Worm (Caenorhabditis elegans) whole organism, L3 larva: ENCODE results near the gene lmp-1.

ENCODE experiments used
- R02D3.7 ChIP-seq: fragments of 150-350 bp; optimal IDR thresholded peaks from 2 replicates; lab custom pipeline; 2014; ENCODE audit warnings: missing biosample characterization, missing genetic modification characterization
- ZK546.5 ChIP-seq: sonication (generic microtip); optimal IDR thresholded peaks from 2 replicates; lab custom pipeline; 2017; ENCODE audit warnings: missing biosample characterization, missing genetic modification characterization
- ama-1 ChIP-seq: fragments of 150-350 bp; optimal IDR thresholded peaks from 2 replicates; lab custom pipeline; 2018
- ceh-16 ChIP-seq: sonication (generic microtip); optimal IDR thresholded peaks from 2 replicates; lab custom pipeline; 2017; ENCODE audit warnings: missing biosample characterization, missing genetic modification characterization
- ceh-28 ChIP-seq: fragments of 150-350 bp; optimal IDR thresholded peaks from 2 replicates; lab custom pipeline; 2014; ENCODE audit warnings: missing biosample characterization, missing genetic modification reagents, missing genetic modification characterization
- ceh-82 ChIP-seq: fragments of 150-350 bp; optimal IDR thresholded peaks from 2 replicates; lab custom pipeline; 2014; ENCODE audit warnings: missing biosample characterization, missing genetic modification characterization
- ceh-9 ChIP-seq: sonication (generic microtip); optimal IDR thresholded peaks from 2 replicates; lab custom pipeline; 2018; ENCODE audit warnings: missing biosample characterization, missing genetic modification characterization
- daf-12 ChIP-seq: fragments of 150-350 bp; optimal IDR thresholded peaks from 2 replicates; lab custom pipeline; 2014; ENCODE audit warnings: missing biosample characterization, missing genetic modification reagents, missing genetic modification characterization
- egl-27 ChIP-seq: sonication (generic microtip); optimal IDR thresholded peaks from 4 replicates; lab custom pipeline; 2017; ENCODE audit warnings: missing biosample characterization, missing genetic modification reagents, missing genetic modification characterization
- egl-5 ChIP-seq: fragments of 150-350 bp; optimal IDR thresholded peaks from 2 replicates; lab custom pipeline; 2017; ENCODE audit warnings: missing biosample characterization, missing genetic modification reagents, missing genetic modification characterization, inconsistent platforms
- elt-1 ChIP-seq: fragments of 150-350 bp; optimal IDR thresholded peaks from 2 replicates; lab custom pipeline; 2014; ENCODE audit warnings: missing biosample characterization, missing genetic modification characterization
- elt-2 ChIP-seq: sonication (generic microtip); optimal IDR thresholded peaks from 2 replicates; lab custom pipeline; 2016; ENCODE audit warnings: missing genetic modification reagents, mild to moderate bottlenecking, missing genetic modification characterization, missing compliant biosample characterization
- elt-3 ChIP-seq, 3 experiments: fragments of 150-350 bp in 1 of 3; sonication (generic microtip) in 2 of 3; optimal IDR thresholded peaks; 2 replicates in 2 of 3; 4 replicates in 1 of 3; lab custom pipeline; 2014 to 2017; ENCODE audit warnings: missing biosample characterization in 3 of 3, missing genetic modification characterization in 3 of 3
- fkh-10 ChIP-seq: sonication (generic microtip); optimal IDR thresholded peaks from 2 replicates; lab custom pipeline; 2017; ENCODE audit warnings: missing biosample characterization, missing genetic modification reagents, missing genetic modification characterization
- fos-1 ChIP-seq: fragments of 150-350 bp; optimal IDR thresholded peaks from 2 replicates; lab custom pipeline; 2014; ENCODE audit warnings: missing biosample characterization, missing genetic modification characterization
- hmg-11 ChIP-seq: sonication (generic microtip); optimal IDR thresholded peaks from 2 replicates; lab custom pipeline; 2016; ENCODE audit warnings: missing genetic modification characterization, missing compliant biosample characterization
- lin-39 ChIP-seq: fragments of 150-350 bp; optimal IDR thresholded peaks from 2 replicates; lab custom pipeline; 2018; ENCODE audit warnings: missing biosample characterization, missing genetic modification reagents, missing genetic modification characterization
- lsy-12 ChIP-seq: sonication (generic microtip); optimal IDR thresholded peaks from 2 replicates; lab custom pipeline; 2016; ENCODE audit warnings: mild to moderate bottlenecking, missing genetic modification characterization, missing compliant biosample characterization
- mdl-1 ChIP-seq: fragments of 150-350 bp; optimal IDR thresholded peaks from 2 replicates; lab custom pipeline; 2014; ENCODE audit warnings: missing biosample characterization, missing genetic modification characterization
- mml-1 ChIP-seq: fragments of 150-350 bp; sonication (generic microtip); optimal IDR thresholded peaks from 3 replicates; lab custom pipeline; 2014; ENCODE audit warnings: missing biosample characterization, missing genetic modification characterization
- nhr-11 ChIP-seq: fragments of 150-350 bp; optimal IDR thresholded peaks from 2 replicates; lab custom pipeline; 2014; ENCODE audit warnings: missing biosample characterization, missing genetic modification characterization
- nhr-12 ChIP-seq: fragments of 150-350 bp; optimal IDR thresholded peaks from 2 replicates; lab custom pipeline; 2014; ENCODE audit warnings: missing biosample characterization, missing genetic modification characterization
- nhr-23 ChIP-seq: fragments of 150-350 bp; optimal IDR thresholded peaks from 2 replicates; lab custom pipeline; 2014; ENCODE audit warnings: missing biosample characterization, missing genetic modification reagents, missing genetic modification characterization
- nhr-237 ChIP-seq: fragments of 150-350 bp; optimal IDR thresholded peaks from 2 replicates; lab custom pipeline; 2014; ENCODE audit warnings: missing biosample characterization, missing genetic modification characterization
- nhr-25 ChIP-seq: sonication (generic microtip); optimal IDR thresholded peaks from 2 replicates; lab custom pipeline; 2017; ENCODE audit warnings: missing biosample characterization, missing genetic modification characterization
- nhr-43 ChIP-seq: sonication (generic microtip); optimal IDR thresholded peaks from 2 replicates; lab custom pipeline; 2016; ENCODE audit warnings: mild to moderate bottlenecking, missing genetic modification characterization, missing compliant biosample characterization; ENCODE audit not compliant: poor library complexity, severe bottlenecking
- nhr-67 ChIP-seq: fragments of 150-350 bp; optimal IDR thresholded peaks from 2 replicates; lab custom pipeline; 2014; ENCODE audit warnings: missing biosample characterization, missing genetic modification characterization
- nhr-77 ChIP-seq: fragments of 150-350 bp; optimal IDR thresholded peaks from 2 replicates; lab custom pipeline; 2014; ENCODE audit warnings: missing biosample characterization, missing genetic modification characterization
- pha-4 ChIP-seq: fragments of 150-350 bp; optimal IDR thresholded peaks from 2 replicates; lab custom pipeline; 2014; ENCODE audit warnings: missing biosample characterization, missing genetic modification reagents, missing genetic modification characterization
- pqm-1 ChIP-seq: fragments of 150-350 bp; optimal IDR thresholded peaks from 2 replicates; lab custom pipeline; 2017; ENCODE audit warnings: missing biosample characterization, missing genetic modification characterization, inconsistent platforms
- sea-2 ChIP-seq: fragments of 150-350 bp; sonication (generic microtip); optimal IDR thresholded peaks from 4 replicates; lab custom pipeline; 2014; ENCODE audit warnings: missing biosample characterization, missing genetic modification reagents, missing genetic modification characterization
- snpc-4 ChIP-seq: fragments of 150-350 bp; optimal IDR thresholded peaks from 2 replicates; lab custom pipeline; 2014; ENCODE audit warnings: missing biosample characterization, missing genetic modification characterization
- tbx-2 ChIP-seq: sonication (generic microtip); optimal IDR thresholded peaks from 2 replicates; lab custom pipeline; 2016; ENCODE audit warnings: mild to moderate bottlenecking, missing genetic modification characterization, missing compliant biosample characterization
- unc-39 ChIP-seq: sonication (generic microtip); optimal IDR thresholded peaks from 4 replicates; lab custom pipeline; 2017; ENCODE audit warnings: missing biosample characterization, missing genetic modification characterization
- unc-62 ChIP-seq: fragments of 150-350 bp; sonication (generic microtip); optimal IDR thresholded peaks from 4 replicates; lab custom pipeline; 2014; ENCODE audit warnings: missing biosample characterization, missing genetic modification reagents, missing genetic modification characterization

The lmp-1 gene

DNA sequence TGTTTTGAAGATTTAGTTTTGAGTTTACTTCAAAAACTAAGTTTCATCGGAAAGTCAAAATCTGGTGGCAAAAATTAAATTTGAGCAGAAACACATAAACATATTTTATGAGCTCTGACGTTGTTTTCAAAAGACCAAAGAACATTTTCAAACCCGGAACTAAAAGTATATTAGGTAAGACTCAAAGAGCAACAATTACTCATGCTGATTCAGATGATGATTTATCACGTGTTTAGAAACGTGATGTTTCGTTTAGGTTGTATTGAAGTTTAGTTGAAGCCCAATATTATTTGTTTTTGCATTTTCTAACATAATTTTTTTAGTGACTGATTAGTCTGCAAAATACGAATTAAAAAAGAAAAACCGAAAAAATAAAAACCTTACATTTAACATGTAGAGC is 23.7 kb downstream of the lmp-1 start:
- TF ChIP-seq nhr-67 (no peak), pqm-1 (tag; lab: Kevin White, UChicago) (peak; percentile 45)

DNA sequence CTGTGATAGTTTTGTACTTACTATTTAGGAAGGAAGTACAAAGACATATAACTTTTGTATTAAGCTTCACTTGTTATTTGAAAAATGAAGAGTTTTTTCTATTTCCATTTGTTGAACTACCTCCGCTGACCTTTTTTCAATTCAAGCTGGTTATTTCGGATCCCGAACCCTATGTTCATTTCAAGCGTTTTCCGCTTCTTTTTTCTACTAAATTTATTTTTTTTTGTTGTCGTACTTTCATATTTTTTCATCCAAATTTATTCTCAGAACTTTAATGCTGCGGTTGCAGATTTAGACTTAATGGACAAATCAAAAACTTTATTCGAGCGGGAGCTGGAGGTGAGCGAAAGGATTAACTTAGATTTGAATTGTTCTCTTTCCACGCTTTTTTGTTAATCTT is 27.5 kb downstream of the lmp-1 start, which contains the start of gene C03B1.6:
Gene C03B1.6, plus strand, starts transcription at position 301 of the 400 bp plus-strand sequence.
- TF ChIP-seq elt-3 (tag; optimal IDR thresholded peaks at IDR 0.05; lab: Kevin White, UChicago) (no peak), ceh-28 (tag; lab: Kevin White, UChicago) (no peak), sea-2 (no peak), nhr-12 (tag; lab: Kevin White, UChicago) (no peak), unc-39 (tag; lab: Kevin White, UChicago) (no peak), egl-27 (no peak), ceh-9 (tag; lab: Kevin White, UChicago) (no peak), nhr-11 (tag; lab: Kevin White, UChicago) (no peak), lin-39 (tag; lab: Kevin White, UChicago) (no peak), pha-4 (tag; lab: Kevin White, UChicago) (no peak), fos-1 (tag; lab: Kevin White, UChicago) (no peak), elt-2 (no peak), hmg-11 (tag; lab: Kevin White, UChicago) (no peak), elt-1 (tag; lab: Kevin White, UChicago) (no peak)

DNA sequence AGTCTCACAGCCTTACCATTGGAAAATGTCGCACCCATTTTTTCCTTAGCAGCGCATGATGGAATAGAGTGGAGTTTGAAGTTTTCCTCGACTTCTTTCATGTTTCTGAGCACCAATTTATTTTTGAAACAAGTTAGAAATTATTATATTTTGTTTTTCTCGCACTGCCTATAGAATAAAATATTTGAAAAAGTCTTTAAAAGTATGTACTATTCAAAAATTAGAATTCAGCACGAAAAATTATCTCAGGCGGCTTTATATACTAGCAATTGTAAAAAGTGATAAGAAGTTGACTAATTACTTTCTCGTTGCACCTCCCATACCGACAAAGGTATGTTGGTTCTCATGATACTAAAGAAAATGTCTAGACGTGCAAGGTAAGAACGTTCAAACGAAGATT is 30.5 kb downstream of the lmp-1 start, which contains the start of gene C03B1.9:
Gene C03B1.9, minus strand, starts transcription at position 101 of the 400 bp plus-strand sequence.
- TF ChIP-seq pqm-1 (tag; lab: Kevin White, UChicago), result no peak
- TF ChIP-seq lsy-12, result no peak
- no peak for TF ChIP-seq elt-2
- no peak for TF ChIP-seq unc-39 (tag; lab: Kevin White, UChicago)
- no peak for TF ChIP-seq nhr-11 (tag; lab: Kevin White, UChicago)
- no peak for TF ChIP-seq nhr-25 (tag; lab: Kevin White, UChicago)
- TF ChIP-seq fkh-10 (GFP tag; lab: Kevin White, UChicago), result no peak
- TF ChIP-seq nhr-23 (tag; lab: Kevin White, UChicago), result no peak
- TF ChIP-seq mml-1 (tag; lab: Kevin White, UChicago), result no peak
- no peak for TF ChIP-seq elt-1 (tag; lab: Kevin White, UChicago)
- TF ChIP-seq egl-5 (tag; lab: Kevin White, UChicago), result no peak
- TF ChIP-seq nhr-77, result no peak
- no peak for TF ChIP-seq daf-12
- no peak for TF ChIP-seq snpc-4 (tag; lab: Kevin White, UChicago)
- TF ChIP-seq elt-3 (tag; optimal IDR thresholded peaks at IDR 0.05; lab: Kevin White, UChicago), result no peak
- TF ChIP-seq R02D3.7, result no peak
- no peak for TF ChIP-seq unc-62
- TF ChIP-seq, all 47 proteins: peak for 0

DNA sequence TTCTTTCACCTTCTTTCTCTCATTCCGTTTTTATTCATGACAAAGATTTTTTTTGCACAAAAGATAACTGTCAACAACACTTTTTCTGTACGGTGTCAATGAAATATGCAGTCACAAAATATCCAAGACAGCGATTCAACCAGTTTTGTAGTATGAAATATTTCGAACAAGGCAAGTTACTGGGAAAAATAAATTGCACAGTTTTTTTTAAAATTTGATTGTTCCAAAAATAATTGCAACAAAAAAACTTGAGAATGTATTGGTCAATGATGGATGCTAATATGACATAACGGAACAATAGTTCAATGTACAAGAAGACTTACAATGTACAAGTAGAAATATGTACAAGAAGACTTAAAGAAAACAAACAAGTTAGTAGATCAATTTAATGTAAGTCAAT is 31.7 kb downstream of the lmp-1 start:
- TF ChIP-seq ceh-82 (no peak), pha-4 (tag; lab: Kevin White, UChicago) (no peak), elt-1 (tag; lab: Kevin White, UChicago) (no peak), ceh-9 (tag; lab: Kevin White, UChicago) (no peak), tbx-2 (tag; lab: Kevin White, UChicago) (no peak), pqm-1 (tag; lab: Kevin White, UChicago) (no peak), nhr-25 (tag; lab: Kevin White, UChicago) (no peak), mdl-1 (tag; lab: Kevin White, UChicago) (no peak)
- TF ChIP-seq, all 47 proteins: peak for 0

DNA sequence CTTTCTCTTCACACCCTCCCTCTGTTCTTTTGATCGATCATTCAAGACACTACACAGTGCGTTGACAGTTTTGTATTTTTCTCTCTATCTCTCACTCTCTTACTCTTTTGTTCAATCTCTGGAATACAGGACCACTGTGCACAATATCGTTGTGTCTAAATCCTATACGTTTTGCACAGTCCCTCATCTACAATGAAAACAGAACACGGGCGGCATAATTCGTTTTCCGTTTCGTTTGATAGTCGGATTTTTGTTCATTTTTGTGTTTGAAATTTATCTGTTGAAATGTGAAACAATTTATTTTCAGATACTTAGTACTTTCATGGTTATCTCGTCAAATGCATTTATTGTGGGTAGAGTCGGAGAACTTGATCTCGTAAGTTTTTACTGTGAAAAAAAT is 36.0 kb downstream of the lmp-1 start, which contains the start of gene C03B1.7:
Gene C03B1.7, plus strand, starts transcription at position 301 of the 400 bp plus-strand sequence.
- TF ChIP-seq nhr-11 (tag; lab: Kevin White, UChicago) (no peak), ama-1 (lab: Kevin White, UChicago) (no peak), unc-39 (tag; lab: Kevin White, UChicago) (no peak), fkh-10 (GFP tag; lab: Kevin White, UChicago) (no peak), nhr-67 (no peak), sea-2 (no peak), ZK546.5 (tag; lab: Kevin White, UChicago) (no peak), ceh-82 (no peak)

DNA sequence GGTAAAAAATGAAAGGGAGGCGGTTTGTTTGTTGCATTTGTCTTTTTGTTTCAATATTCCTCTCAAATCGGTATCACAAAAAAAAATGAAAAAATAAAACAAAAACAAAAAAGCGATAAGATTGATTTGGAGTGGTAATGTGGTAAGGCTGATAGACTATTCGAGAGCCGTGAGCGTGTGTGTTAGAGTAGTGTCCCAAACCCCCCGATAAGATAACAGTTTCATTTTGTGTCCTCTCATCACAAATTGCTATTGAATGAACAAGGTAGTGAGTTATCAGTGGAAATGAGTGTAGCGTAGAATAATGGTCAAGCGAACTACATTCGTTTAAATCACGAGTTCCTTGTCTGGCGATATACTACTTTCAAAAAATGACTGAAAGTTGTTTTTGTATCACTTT is 39.0 kb downstream of the lmp-1 start:
- TF ChIP-seq elt-2 (peak; percentile 99), nhr-77 (no peak), nhr-43 (tag; lab: Kevin White, UChicago) (no peak), pqm-1 (tag; lab: Kevin White, UChicago) (peak; percentile 99), ceh-16 (tag; lab: Kevin White, UChicago) (no peak), egl-27 (peak; percentile 16), unc-39 (tag; lab: Kevin White, UChicago) (no peak), nhr-237 (tag; lab: Kevin White, UChicago) (no peak), mdl-1 (tag; lab: Kevin White, UChicago) (no peak), unc-62 (no peak), lsy-12 (no peak), pha-4 (tag; lab: Kevin White, UChicago) (peak; percentile 30)
